Worm (Caenorhabditis elegans): ENCODE measurements around the gene sam-4.
"Not testable (repeated sequence)": the region's sequence is repeated elsewhere in the genome, so short reads cannot be mapped to it uniquely, and the experiment has no call there.

sam-4 gene

ce11 chrII:5642110-5642509 lies 7.0 kb downstream of the sam-4 start:
- no peak for TF ChIP-seq nhr-12 (tag; optimal IDR thresholded peaks at IDR 0.05)
- TF ChIP-seq eor-1 (tag; optimal IDR thresholded peaks at IDR 0.05), result no peak

ce11 chrII:5640362-5641079 lies 8.6 kb downstream of the sam-4 start:
- no peak for TF ChIP-seq daf-12 (tag; optimal IDR thresholded peaks at IDR 0.05)
- no peak for TF ChIP-seq eor-1 (tag; optimal IDR thresholded peaks at IDR 0.05)
- no peak for TF ChIP-seq mdl-1 (tag; optimal IDR thresholded peaks at IDR 0.05)

DNA sequence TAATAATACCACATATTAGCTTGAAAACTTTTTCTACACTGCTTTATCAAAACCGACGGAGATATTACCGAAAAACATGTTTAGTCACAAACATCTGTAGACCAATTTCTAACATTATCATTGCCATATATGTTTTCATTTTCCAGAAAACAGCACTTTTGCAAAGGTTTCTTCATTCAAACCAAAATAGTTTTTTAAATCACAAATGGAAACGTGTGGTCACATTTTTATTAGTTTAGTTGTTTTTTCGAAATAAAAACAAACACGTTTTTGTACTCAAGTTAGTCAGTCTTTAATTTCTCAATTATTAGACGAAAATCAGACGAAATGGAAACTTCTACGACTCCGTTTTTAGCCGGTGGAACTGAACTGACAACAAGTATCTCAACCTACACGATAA lies 11.0 kb downstream of the sam-4 start, which contains the start of gene F59E12.3:
Gene F59E12.3, plus strand, starts transcription at position 301 of the 400 bp plus-strand sequence.
- no peak for TF ChIP-seq R02D3.7 (tag; optimal IDR thresholded peaks at IDR 0.05)
- no peak for TF ChIP-seq lsy-12 (tag; optimal IDR thresholded peaks at IDR 0.05)
- no peak for TF ChIP-seq lin-15B (tag; optimal IDR thresholded peaks at IDR 0.05)
- no peak for TF ChIP-seq skn-1 (tag; optimal IDR thresholded peaks at IDR 0.05)
- TF ChIP-seq egl-27 (tag; optimal IDR thresholded peaks at IDR 0.05), result no peak

- TF ChIP-seq skn-1 (tag; optimal IDR thresholded peaks at IDR 0.05), result no peak
- no peak for TF ChIP-seq ceh-9 (tag; optimal IDR thresholded peaks at IDR 0.05)
- no peak for TF ChIP-seq aly-2 (tag; optimal IDR thresholded peaks at IDR 0.05)
- no peak for TF ChIP-seq pqm-1 (tag; optimal IDR thresholded peaks at IDR 0.05)
- TF ChIP-seq ztf-11 (tag; optimal IDR thresholded peaks at IDR 0.05), result no peak
- TF ChIP-seq sea-2 (GFP tag; optimal IDR thresholded peaks at IDR 0.05), result no peak
- TF ChIP-seq eor-1 (tag; optimal IDR thresholded peaks at IDR 0.05), result no peak
- TF ChIP-seq nhr-12 (tag; optimal IDR thresholded peaks at IDR 0.05), result no peak
- TF ChIP-seq snpc-4 (tag; optimal IDR thresholded peaks at IDR 0.05), result no peak
- no peak for TF ChIP-seq nhr-76 (tag; optimal IDR thresholded peaks at IDR 0.05)
- TF ChIP-seq hmg-11 (tag; optimal IDR thresholded peaks at IDR 0.05), result no peak
- no peak for TF ChIP-seq ama-1 (optimal IDR thresholded peaks at IDR 0.05)
- no peak for TF ChIP-seq lsy-12 (tag; optimal IDR thresholded peaks at IDR 0.05)
- no peak for TF ChIP-seq elt-1 (tag; optimal IDR thresholded peaks at IDR 0.05)
- TF ChIP-seq nfya-1 (tag; optimal IDR thresholded peaks at IDR 0.05; ENCODE audit: insufficient read depth), result no peak
- TF ChIP-seq nhr-77 (tag; optimal IDR thresholded peaks at IDR 0.05), result no peak
- no peak for TF ChIP-seq pha-4 (tag; optimal IDR thresholded peaks at IDR 0.05)
Measured at ce11 chrII:5636826-5637225, 12.3 kb downstream of the sam-4 start, which contains the start of gene F59E12.8. F59E12.8 (minus strand) TSS chrII:5636926.

- peak; percentile 25 for TF ChIP-seq nfya-1 (tag; optimal IDR thresholded peaks at IDR 0.05; ENCODE audit: insufficient read depth)
- TF ChIP-seq ZK546.5 (tag; optimal IDR thresholded peaks at IDR 0.05), result no peak
Measured at ce11 chrII:5633453-5633852, 15.6 kb downstream of the sam-4 start.

DNA sequence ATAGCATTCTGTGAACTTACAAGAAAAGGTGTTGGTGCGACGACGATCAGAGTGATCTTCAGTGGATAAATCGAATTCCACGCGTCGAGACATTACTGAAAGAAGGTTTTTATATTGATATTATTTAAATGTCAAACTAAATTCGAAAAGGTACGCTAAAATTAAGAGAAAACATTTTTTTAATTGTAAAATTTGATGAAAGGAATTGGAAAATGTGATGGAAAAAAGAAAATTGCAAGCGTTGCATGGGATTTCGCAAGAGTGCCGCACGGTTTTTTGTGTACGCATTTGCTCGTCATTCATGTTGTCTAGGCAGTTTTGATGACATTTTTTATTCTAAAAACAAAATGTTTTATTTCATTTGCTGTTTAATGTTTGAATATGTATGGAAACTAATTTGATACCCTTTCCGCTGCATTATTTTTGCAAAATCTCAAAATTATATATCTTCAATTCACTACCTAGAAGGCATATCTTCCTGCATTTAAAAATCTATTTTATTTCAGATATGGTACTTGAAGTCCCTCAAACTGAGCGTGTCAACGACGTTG lies 18.2 kb downstream of the sam-4 start, which contains the start of the genes F59E12.6 and npl-4.1:
Gene F59E12.6, minus strand, starts transcription at position 101 of the 551 bp plus-strand sequence.
Gene npl-4.1, plus strand, starts transcription at position 501 of the 551 bp plus-strand sequence.
- TF ChIP-seq elt-2, fkh-2, zag-1 (tag; optimal IDR thresholded peaks at IDR 0.05): not testable (repeated sequence)

DNA sequence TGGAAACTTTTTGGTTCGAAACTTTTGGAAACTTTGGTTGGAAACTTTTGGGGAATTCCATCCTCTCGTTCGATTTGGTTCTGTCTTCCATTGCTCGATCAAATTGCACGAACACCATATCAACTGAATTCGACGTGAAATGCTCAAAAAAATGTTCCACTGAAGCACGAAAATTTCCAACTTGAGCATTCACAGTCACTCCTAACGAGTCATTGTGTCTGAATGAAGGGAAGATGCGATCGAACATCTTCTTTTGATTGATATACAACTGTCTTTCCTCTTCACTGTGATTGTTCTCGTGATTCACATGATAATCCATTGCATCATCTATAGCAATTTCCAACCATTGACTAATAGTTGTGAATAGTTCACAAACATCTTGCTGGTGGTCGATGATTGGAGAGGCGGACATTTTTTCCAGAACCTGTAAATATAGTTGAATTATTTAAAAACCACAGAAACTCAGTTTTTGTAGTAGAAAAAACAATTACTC lies 20.7 kb downstream of the sam-4 start, which contains the start of gene F59E12.15:
Gene F59E12.15, minus strand, starts transcription at position 51 of the 493 bp plus-strand sequence.
- no peak for TF ChIP-seq ceh-28 (tag; optimal IDR thresholded peaks at IDR 0.05)
- TF ChIP-seq ceh-82 (tag; optimal IDR thresholded peaks at IDR 0.05), result no peak
- no peak for TF ChIP-seq nhr-28 (tag; optimal IDR thresholded peaks at IDR 0.05)
- no peak for TF ChIP-seq tbx-2 (tag; optimal IDR thresholded peaks at IDR 0.05)
- no peak for TF ChIP-seq egl-27 (tag; optimal IDR thresholded peaks at IDR 0.05)
- no peak for TF ChIP-seq mdl-1 (tag; optimal IDR thresholded peaks at IDR 0.05)
- TF ChIP-seq lsy-12 (tag; optimal IDR thresholded peaks at IDR 0.05), result no peak
- TF ChIP-seq snpc-4 (tag; optimal IDR thresholded peaks at IDR 0.05), result no peak
- TF ChIP-seq nhr-11 (tag; optimal IDR thresholded peaks at IDR 0.05), result no peak
- TF ChIP-seq lin-39 (tag; optimal IDR thresholded peaks at IDR 0.05), result no peak
- TF ChIP-seq egl-5 (tag; optimal IDR thresholded peaks at IDR 0.05), result no peak
- no peak for TF ChIP-seq nhr-25 (tag; optimal IDR thresholded peaks at IDR 0.05)
- no peak for TF ChIP-seq jun-1 (tag; optimal IDR thresholded peaks at IDR 0.05)
- no peak for TF ChIP-seq nhr-67 (tag; optimal IDR thresholded peaks at IDR 0.05)

All from whole organism, L3 larva.